Fruit fly (Drosophila melanogaster) whole organism, prepupa: ENCODE measurements around the gene Ssdp.

Experiments
- Blimp-1 ChIP-seq: fragments of 200-800 bp; sonication (Bioruptor generic); optimal IDR thresholded peaks from 3 replicates; lab custom pipeline; 2017; ENCODE audit warnings: missing biosample characterization, missing genetic modification characterization, mild to moderate bottlenecking, moderate library complexity, missing genetic modification reagents
- CG10669 ChIP-seq: fragments of 200-800 bp; sonication (Bioruptor generic); optimal IDR thresholded peaks from 3 replicates; lab custom pipeline; 2018; ENCODE audit warnings: missing biosample characterization, mild to moderate bottlenecking, missing genetic modification characterization, moderate library complexity
- CG11294 ChIP-seq: fragments of 200-800 bp; sonication (Bioruptor generic); IDR thresholded peaks from 2 replicates; pipeline ENCODE4 v1.3.6; 2022; ENCODE audit warnings: missing biosample characterization, missing genetic modification characterization
- CG11762 ChIP-seq: fragments of 200-800 bp; sonication (Bioruptor generic); optimal IDR thresholded peaks from 3 replicates; lab custom pipeline; 2016; ENCODE audit warnings: missing biosample characterization, missing genetic modification characterization; ENCODE audit not compliant: insufficient read depth
- CG11902 ChIP-seq: fragments of 200-800 bp; sonication (Bioruptor generic); optimal IDR thresholded peaks from 3 replicates; lab custom pipeline; 2016; ENCODE audit warnings: missing biosample characterization, missing genetic modification characterization
- CG15336 ChIP-seq: fragments of 200-800 bp; sonication (Bioruptor generic); IDR thresholded peaks from 2 replicates; pipeline ENCODE4 v1.3.6; 2022; ENCODE audit warnings: missing biosample characterization, missing genetic modification characterization
- CG1621 ChIP-seq: fragments of 200-800 bp; sonication (Bioruptor generic); optimal IDR thresholded peaks from 3 replicates; lab custom pipeline; 2018; ENCODE audit warnings: missing biosample characterization, mild to moderate bottlenecking, missing genetic modification characterization
- CG3032 ChIP-seq: fragments of 200-800 bp; optimal IDR thresholded peaks from 2 replicates; lab custom pipeline; 2019; ENCODE audit warnings: missing biosample characterization, mild to moderate bottlenecking, missing genetic modification characterization, moderate library complexity
- CG31627 ChIP-seq: fragments of 200-800 bp; sonication (Bioruptor generic); optimal IDR thresholded peaks from 3 replicates; lab custom pipeline; 2016; ENCODE audit warnings: missing biosample characterization, missing genetic modification characterization
- CG32006 ChIP-seq: fragments of 200-800 bp; sonication (Bioruptor generic); optimal IDR thresholded peaks from 3 replicates; lab custom pipeline; 2017; ENCODE audit warnings: missing biosample characterization, mild to moderate bottlenecking, missing genetic modification characterization
- CG6163 ChIP-seq: fragments of 200-800 bp; sonication (Bioruptor generic); IDR thresholded peaks from 3 replicates; pipeline ENCODE4 v1.3.6; 2022; ENCODE audit warnings: missing biosample characterization, missing genetic modification characterization
- CG6276 ChIP-seq: fragments of 200-800 bp; sonication (Bioruptor generic); optimal IDR thresholded peaks from 2 replicates; lab custom pipeline; 2017; ENCODE audit warnings: missing biosample characterization, mild to moderate bottlenecking, missing genetic modification characterization
- CG6792 ChIP-seq: fragments of 200-800 bp; sonication (Bioruptor generic); optimal IDR thresholded peaks from 3 replicates; lab custom pipeline; 2016; ENCODE audit warnings: missing biosample characterization, missing genetic modification characterization
- CG6808 ChIP-seq: fragments of 200-800 bp; sonication (Bioruptor generic); optimal IDR thresholded peaks from 3 replicates; lab custom pipeline; 2017; ENCODE audit warnings: missing biosample characterization, missing genetic modification characterization, mild to moderate bottlenecking, moderate library complexity, missing genetic modification reagents
- CG6854 ChIP-seq: fragments of 200-800 bp; sonication (Bioruptor generic); optimal IDR thresholded peaks from 2 replicates; lab custom pipeline; 2017; ENCODE audit warnings: missing biosample characterization, mild to moderate bottlenecking, missing genetic modification characterization
- CG8119 ChIP-seq: fragments of 200-800 bp; sonication (Bioruptor generic); IDR thresholded peaks from 3 replicates; pipeline ENCODE4 v1.3.6; 2022; ENCODE audit warnings: missing biosample characterization, missing genetic modification characterization
- CG8632 ChIP-seq: fragments of 200-800 bp; sonication (Bioruptor generic); optimal IDR thresholded peaks from 3 replicates; lab custom pipeline; 2016; ENCODE audit warnings: missing biosample characterization, missing genetic modification characterization
- CG9139 ChIP-seq: fragments of 200-800 bp; sonication (Bioruptor generic); optimal IDR thresholded peaks from 3 replicates; lab custom pipeline; 2017; ENCODE audit warnings: missing biosample characterization, mild to moderate bottlenecking, missing genetic modification characterization
- Eip75B ChIP-seq: fragments of 200-800 bp; sonication (Bioruptor generic); optimal IDR thresholded peaks from 3 replicates; lab custom pipeline; 2016; ENCODE audit warnings: missing biosample characterization, missing genetic modification characterization
- Eip78C ChIP-seq: fragments of 200-800 bp; sonication (Bioruptor generic); peaks from one replicate; lab custom pipeline; 2016; ENCODE audit warnings: missing biosample characterization, missing genetic modification characterization
- Eip93F ChIP-seq: fragments of 200-800 bp; sonication (Bioruptor generic); optimal IDR thresholded peaks from 2 replicates; lab custom pipeline; 2016; ENCODE audit warnings: missing biosample characterization, mild to moderate bottlenecking, missing genetic modification characterization
- Ets21C ChIP-seq: fragments of 200-800 bp; sonication (Bioruptor generic); optimal IDR thresholded peaks from 3 replicates; lab custom pipeline; 2016; ENCODE audit warnings: missing biosample characterization, missing genetic modification characterization
- Ets96B ChIP-seq: fragments of 200-800 bp; optimal IDR thresholded peaks from 2 replicates; lab custom pipeline; 2019; ENCODE audit warnings: missing biosample characterization, mild to moderate bottlenecking, missing genetic modification characterization, moderate library complexity
- Hr38 ChIP-seq: sonication (Bioruptor generic); optimal IDR thresholded peaks from 2 replicates; lab custom pipeline; 2016; ENCODE audit warnings: missing biosample characterization, missing genetic modification characterization
- Hr39 ChIP-seq: fragments of 200-800 bp; sonication (Bioruptor generic); optimal IDR thresholded peaks from 2 replicates; lab custom pipeline; 2016; ENCODE audit warnings: missing biosample characterization, missing genetic modification characterization
- Hr4 ChIP-seq: fragments of 200-800 bp; sonication (Bioruptor generic); optimal IDR thresholded peaks from 3 replicates; lab custom pipeline; 2016; ENCODE audit warnings: missing biosample characterization, missing genetic modification characterization
- Met ChIP-seq: fragments of 200-800 bp; sonication (Bioruptor generic); optimal IDR thresholded peaks from 3 replicates; lab custom pipeline; 2016; ENCODE audit warnings: missing biosample characterization, missing genetic modification characterization
- OdsH ChIP-seq: fragments of 200-800 bp; sonication (Bioruptor generic); optimal IDR thresholded peaks from 3 replicates; lab custom pipeline; 2016; ENCODE audit warnings: missing biosample characterization, missing genetic modification characterization
- Smox ChIP-seq: fragments of 200-800 bp; sonication (Bioruptor generic); optimal IDR thresholded peaks from 3 replicates; lab custom pipeline; 2016; ENCODE audit warnings: missing biosample characterization, missing genetic modification characterization
- Sox102F ChIP-seq: fragments of 200-800 bp; sonication (Bioruptor generic); optimal IDR thresholded peaks from 2 replicates; lab custom pipeline; 2016; ENCODE audit warnings: missing biosample characterization, mild to moderate bottlenecking, missing genetic modification characterization
- achi ChIP-seq: fragments of 200-800 bp; sonication (Bioruptor generic); optimal IDR thresholded peaks from 3 replicates; lab custom pipeline; 2016; ENCODE audit warnings: missing biosample characterization, missing genetic modification characterization
- acj6 ChIP-seq: fragments of 200-800 bp; sonication (Bioruptor generic); optimal IDR thresholded peaks from 3 replicates; lab custom pipeline; 2016; ENCODE audit warnings: missing biosample characterization, missing genetic modification characterization
- cyc ChIP-seq: fragments of 200-800 bp; sonication (Bioruptor generic); optimal IDR thresholded peaks from 3 replicates; lab custom pipeline; 2016; ENCODE audit warnings: missing biosample characterization, missing genetic modification characterization
- dac ChIP-seq: fragments of 200-800 bp; sonication (Bioruptor generic); optimal IDR thresholded peaks from 2 replicates; lab custom pipeline; 2017; ENCODE audit warnings: missing biosample characterization, mild to moderate bottlenecking, missing genetic modification characterization
- dsx ChIP-seq: fragments of 200-800 bp; optimal IDR thresholded peaks from 3 replicates; lab custom pipeline; 2019; ENCODE audit warnings: missing biosample characterization, mild to moderate bottlenecking, missing genetic modification characterization, moderate library complexity; ENCODE audit not compliant: poor library complexity, severe bottlenecking
- esn ChIP-seq: fragments of 200-800 bp; sonication (Bioruptor generic); optimal IDR thresholded peaks from 2 replicates; lab custom pipeline; 2016; ENCODE audit warnings: missing biosample characterization, mild to moderate bottlenecking, missing genetic modification characterization, moderate library complexity
- fd59A ChIP-seq: fragments of 200-800 bp; sonication (Bioruptor generic); optimal IDR thresholded peaks from 2 replicates; lab custom pipeline; 2017; ENCODE audit warnings: missing biosample characterization, mild to moderate bottlenecking, missing genetic modification characterization, missing genetic modification reagents
- fd85E ChIP-seq: fragments of 200-800 bp; sonication (Bioruptor generic); optimal IDR thresholded peaks from 3 replicates; lab custom pipeline; 2016; ENCODE audit warnings: missing biosample characterization, missing genetic modification characterization
- fkh ChIP-seq: fragments of 200-800 bp; sonication (Bioruptor generic); optimal IDR thresholded peaks from 3 replicates; lab custom pipeline; 2017; ENCODE audit warnings: missing biosample characterization, mild to moderate bottlenecking, missing genetic modification characterization, moderate library complexity
- lz ChIP-seq: fragments of 200-800 bp; sonication (Bioruptor generic); optimal IDR thresholded peaks from 3 replicates; lab custom pipeline; 2016; ENCODE audit warnings: missing biosample characterization, missing genetic modification characterization
- net ChIP-seq: fragments of 200-800 bp; sonication (Bioruptor generic); optimal IDR thresholded peaks from 3 replicates; lab custom pipeline; 2016; ENCODE audit warnings: missing biosample characterization, missing genetic modification characterization
- pdm3 ChIP-seq: fragments of 200-800 bp; sonication (Bioruptor generic); optimal IDR thresholded peaks from 3 replicates; lab custom pipeline; 2016; ENCODE audit warnings: missing biosample characterization, missing genetic modification characterization
- salr ChIP-seq, 2 experiments: fragments of 200-800 bp; sonication (Bioruptor generic); optimal IDR thresholded peaks; 3 replicates each; lab custom pipeline; 2016 to 2018; ENCODE audit warnings: missing biosample characterization in 2 of 2, missing genetic modification characterization in 2 of 2, mild to moderate bottlenecking in 1 of 2
- spab ChIP-seq: fragments of 200-800 bp; sonication (Bioruptor generic); optimal IDR thresholded peaks from 2 replicates; lab custom pipeline; 2017; ENCODE audit warnings: missing biosample characterization, mild to moderate bottlenecking, missing genetic modification characterization, missing genetic modification reagents
- ss ChIP-seq, 2 experiments: fragments of 200-800 bp; sonication (Bioruptor generic); optimal IDR thresholded peaks; 2 replicates in 1 of 2; 3 replicates in 1 of 2; lab custom pipeline; 2017 to 2018; ENCODE audit warnings: mild to moderate bottlenecking in 2 of 2, missing biosample characterization in 2 of 2, missing genetic modification characterization in 2 of 2, moderate library complexity in 1 of 2
- vri ChIP-seq: fragments of 200-800 bp; sonication (Bioruptor generic); optimal IDR thresholded peaks from 3 replicates; lab custom pipeline; 2016; ENCODE audit warnings: missing biosample characterization, mild to moderate bottlenecking, missing genetic modification characterization

The Ssdp gene

DNA sequence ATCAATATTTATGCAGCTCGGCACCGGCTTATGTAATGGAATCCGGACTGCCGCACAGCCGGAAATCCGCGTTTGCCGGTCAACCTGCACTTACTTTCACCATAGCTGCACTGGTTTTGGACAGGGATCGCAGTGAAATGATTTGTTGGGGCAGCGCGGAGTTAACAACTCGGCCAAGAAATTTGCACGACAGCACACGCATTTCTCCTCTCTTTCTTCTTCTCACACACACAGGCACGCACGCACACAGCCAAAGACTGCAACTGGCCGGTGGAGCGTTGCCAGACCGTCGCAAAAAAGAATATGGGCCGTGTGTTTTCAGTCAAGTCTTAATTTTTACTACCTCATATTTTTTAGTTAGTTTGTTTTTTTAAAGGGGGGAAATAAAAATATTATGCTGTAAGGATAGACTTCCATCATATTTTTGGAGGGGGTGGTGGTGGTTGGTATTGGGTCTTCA lies 33.1 kb downstream of the Ssdp start (continued):
- TF ChIP-seq acj6 (GFP tag; lab: Kevin White, UChicago) (no peak), Eip75B (GFP tag; lab: Kevin White, UChicago) (peak; percentile 10), dac (GFP tag; lab: Kevin White, UChicago) (no peak), CG6276 (no peak), cyc (GFP tag; lab: Kevin White, UChicago) (peak; percentile 20), CG32006 (GFP tag; lab: Kevin White, UChicago) (no peak), CG8632 (no peak), Smox (GFP tag; lab: Kevin White, UChicago) (no peak), Met (GFP tag; lab: Kevin White, UChicago) (no peak), spab (GFP tag; lab: Kevin White, UChicago) (no peak), achi (GFP tag; lab: Kevin White, UChicago) (no peak), CG10669 (GFP tag; lab: Kevin White, UChicago) (no peak), Ets96B (tag; lab: Kevin White, UChicago) (no peak), CG6163 (GFP tag; lab: Robert Waterston, UW) (no peak), CG9139 (GFP tag; lab: Kevin White, UChicago) (no peak), CG11902 (no peak), Ets21C (GFP tag; lab: Kevin White, UChicago) (no peak), fd85E (GFP tag; lab: Kevin White, UChicago) (no peak), CG1621 (no peak), lz (GFP tag; lab: Kevin White, UChicago) (peak; percentile 8), fkh (GFP tag; lab: Kevin White, UChicago) (no peak), CG31627 (GFP tag; lab: Kevin White, UChicago) (no peak), CG3032 (tag; lab: Kevin White, UChicago) (no peak), esn (GFP tag; lab: Kevin White, UChicago) (no peak), Blimp-1 (GFP tag; lab: Kevin White, UChicago) (no peak), dsx (no peak), CG6808 (GFP tag; lab: Kevin White, UChicago) (no peak), Hr39 (GFP tag; lab: Kevin White, UChicago) (no peak), CG6854 (GFP tag; lab: Kevin White, UChicago) (peak; percentile 15), CG8119 (GFP tag; lab: Robert Waterston, UW) (no peak)

DNA sequence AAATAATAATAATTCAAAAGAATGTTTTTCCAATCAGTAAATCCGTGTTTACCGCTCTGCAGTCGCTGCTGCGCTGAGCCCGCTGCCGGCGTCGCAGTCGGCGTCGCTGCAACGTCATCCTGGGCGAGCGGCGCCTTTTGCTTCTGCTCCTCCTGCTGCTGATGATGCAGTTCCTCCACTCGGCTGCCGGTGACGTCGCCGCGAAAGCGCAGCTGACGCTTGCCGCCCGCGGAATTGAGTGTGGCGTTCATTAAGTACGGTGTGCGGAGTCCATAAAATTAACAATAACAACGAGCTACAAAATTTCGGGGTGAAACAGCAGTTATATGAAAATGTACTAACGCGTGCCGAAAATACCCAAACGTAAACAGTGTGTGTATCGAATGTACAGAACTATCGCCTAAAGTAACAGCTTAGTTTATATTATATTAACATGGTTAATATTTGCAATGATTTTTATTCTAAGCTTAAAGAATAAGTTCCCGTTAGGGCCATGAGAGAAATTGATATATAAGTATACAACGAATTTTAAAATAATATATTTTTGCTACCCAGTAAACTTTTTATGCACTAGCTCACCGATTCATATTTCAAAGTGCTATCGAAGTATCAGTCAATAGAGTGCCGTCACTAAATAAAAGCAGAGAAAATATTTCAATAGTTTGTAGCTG lies 35.2 kb downstream of the Ssdp start, which contains the start of the genes CG7218 and Cbp20:
TSS of gene CG7218 (minus strand) at position 346 of the 671 bp plus-strand sequence.
TSS of gene Cbp20 (plus strand) at position 610 of the 671 bp plus-strand sequence.
- TF ChIP-seq CG9139 (GFP tag; lab: Kevin White, UChicago) (no peak), CG8119 (GFP tag; lab: Robert Waterston, UW) (0 out of 3 replicates have a peak, but pooled peaks have one; percentile 39), CG8632 (no peak), Blimp-1 (GFP tag; lab: Kevin White, UChicago) (no peak), Sox102F (GFP tag; lab: Kevin White, UChicago) (peak; percentile 66), fd59A (GFP tag; lab: Kevin White, UChicago) (no peak), fd85E (GFP tag; lab: Kevin White, UChicago) (no peak), esn (GFP tag; lab: Kevin White, UChicago) (peak; percentile 77), CG6792 (peak; percentile 43), Ets96B (tag; lab: Kevin White, UChicago) (peak; percentile 17), dsx (peak; percentile 10), CG11294 (GFP tag; lab: Robert Waterston, UW) (peak; percentile 52), salr (GFP tag; optimal IDR thresholded peaks at IDR 0.05; lab: Kevin White, UChicago) (no peak), CG11902 (peak; percentile 40), CG32006 (GFP tag; lab: Kevin White, UChicago) (peak; percentile 59), net (peak; percentile 61), CG15336 (GFP tag; lab: Robert Waterston, UW) (no peak; the same call in 1 of the 2 replicates), CG3032 (tag; lab: Kevin White, UChicago) (peak; percentile 63), lz (GFP tag; lab: Kevin White, UChicago) (peak; percentile 72), vri (GFP tag; lab: Kevin White, UChicago) (peak; percentile 47), dac (GFP tag; lab: Kevin White, UChicago) (no peak), OdsH (GFP tag; lab: Kevin White, UChicago) (peak; percentile 72), pdm3 (GFP tag; lab: Kevin White, UChicago) (peak; percentile 73), CG11762 (GFP tag; lab: Kevin White, UChicago) (peak; percentile 7), achi (GFP tag; lab: Kevin White, UChicago) (peak; percentile 60), Hr4 (GFP tag; lab: Kevin White, UChicago) (peak; percentile 71), CG31627 (GFP tag; lab: Kevin White, UChicago) (peak; percentile 79), Hr38 (GFP tag; lab: Kevin White, UChicago) (no peak), Eip93F (GFP tag; lab: Kevin White, UChicago) (peak; percentile 16), fkh (GFP tag; lab: Kevin White, UChicago) (peak; percentile 97), Eip78C (peak; percentile 86), ss (GFP tag; optimal IDR thresholded peaks at IDR 0.05; lab: Kevin White, UChicago) (no peak)
